Fruit fly (Drosophila melanogaster) whole organism, wandering third instar larva: ENCODE data around the gene neo.
A peak's percentile ranks its signal among the peaks of the same experiment; 100 is the strongest.

Experiments
- Abd-B ChIP-seq: fragments of >200 bp; optimal IDR thresholded peaks from 2 replicates; lab custom pipeline; 2017; ENCODE audit warnings: missing biosample characterization, missing genetic modification characterization
- CG32264 ChIP-seq: fragments of 200-800 bp; sonication (Bioruptor generic); optimal IDR thresholded peaks from 2 replicates; lab custom pipeline; 2016; ENCODE audit warnings: missing biosample characterization, missing genetic modification characterization
- CG9705 ChIP-seq: fragments of 200-800 bp; sonication (Bioruptor generic); optimal IDR thresholded peaks from 2 replicates; lab custom pipeline; 2018; ENCODE audit warnings: missing biosample characterization, mild to moderate bottlenecking, missing genetic modification characterization
- CrebA ChIP-seq: fragments of 200-800 bp; sonication (Bioruptor generic); optimal IDR thresholded peaks from 2 replicates; lab custom pipeline; 2016; ENCODE audit warnings: missing biosample characterization, mild to moderate bottlenecking, missing genetic modification characterization, borderline replicate concordance
- Dfd ChIP-seq: fragments of >200 bp; optimal IDR thresholded peaks from 2 replicates; lab custom pipeline; 2017; ENCODE audit warnings: missing biosample characterization, missing genetic modification characterization
- Dif ChIP-seq: fragments of 200-275, 200-300 bp; sonication (Bioruptor generic); optimal IDR thresholded peaks from 2 replicates; lab custom pipeline; 2018; ENCODE audit warnings: missing biosample characterization, missing genetic modification characterization; ENCODE audit not compliant: partially characterized antibody
- GATAd ChIP-seq: sonication (Bioruptor generic); optimal IDR thresholded peaks from 2 replicates; lab custom pipeline; 2016; ENCODE audit warnings: missing biosample characterization, missing genetic modification characterization
- HLH106 ChIP-seq: fragments of 200-800 bp; optimal IDR thresholded peaks from 3 replicates; lab custom pipeline; 2019; ENCODE audit warnings: missing biosample characterization, mild to moderate bottlenecking, missing genetic modification characterization, moderate library complexity
- Hnf4 ChIP-seq: fragments of 200-800 bp; sonication (Bioruptor generic); optimal IDR thresholded peaks from 2 replicates; lab custom pipeline; 2016; ENCODE audit warnings: missing biosample characterization, mild to moderate bottlenecking, missing genetic modification characterization
- Hr78 ChIP-seq: fragments of >200 bp; optimal IDR thresholded peaks from 2 replicates; lab custom pipeline; 2017; ENCODE audit warnings: missing biosample characterization, missing genetic modification characterization
- Hr83 ChIP-seq: fragments of 200-300 bp; sonication (Bioruptor generic); optimal IDR thresholded peaks from 2 replicates; lab custom pipeline; 2016; ENCODE audit warnings: missing biosample characterization, mild to moderate bottlenecking, missing genetic modification characterization, moderate library complexity; ENCODE audit not compliant: poor library complexity, severe bottlenecking
- Jra ChIP-seq: sonication (Bioruptor generic); optimal IDR thresholded peaks from 2 replicates; lab custom pipeline; 2016; ENCODE audit warnings: missing biosample characterization, missing genetic modification characterization
- Mio ChIP-seq: sonication (Bioruptor generic); optimal IDR thresholded peaks from 2 replicates; lab custom pipeline; 2016; ENCODE audit warnings: missing biosample characterization, missing genetic modification characterization
- Myc ChIP-seq: fragments of >200 bp; optimal IDR thresholded peaks from 2 replicates; lab custom pipeline; 2017
- N ChIP-seq: fragments of >200 bp; optimal IDR thresholded peaks from 2 replicates; lab custom pipeline; 2018; ENCODE audit warnings: missing biosample characterization, missing external identifiers, missing genetic modification characterization
- OdsH ChIP-seq: fragments of 200-800 bp; sonication (Bioruptor generic); optimal IDR thresholded peaks from 2 replicates; lab custom pipeline; 2016; ENCODE audit warnings: missing biosample characterization, mild to moderate bottlenecking, missing genetic modification characterization
- Rel ChIP-seq, 2 experiments: fragments of 200-800 bp; sonication (Bioruptor generic) in 1 of 2; optimal IDR thresholded peaks; 2 replicates in 1 of 2; 3 replicates in 1 of 2; lab custom pipeline; 2016 to 2019; ENCODE audit warnings: mild to moderate bottlenecking in 2 of 2, missing biosample characterization in 2 of 2, missing genetic modification characterization in 2 of 2, moderate library complexity in 1 of 2
- Vsx2 ChIP-seq: fragments of 200-300, 225-300 bp; sonication (Bioruptor generic); optimal IDR thresholded peaks from 2 replicates; lab custom pipeline; 2018; ENCODE audit warnings: missing biosample characterization, missing genetic modification characterization; ENCODE audit not compliant: partially characterized antibody
- br ChIP-seq: fragments of 200-800 bp; sonication (Bioruptor generic); optimal IDR thresholded peaks from 2 replicates; lab custom pipeline; 2016; ENCODE audit warnings: missing biosample characterization, missing genetic modification characterization
- brk ChIP-seq: fragments of 200-800 bp; sonication (Bioruptor generic); optimal IDR thresholded peaks from 2 replicates; lab custom pipeline; 2016; ENCODE audit warnings: missing biosample characterization, mild to moderate bottlenecking, missing genetic modification characterization
- dl ChIP-seq, 2 experiments: fragments of 175-275, 200-275 bp in 1 of 2; fragments of 200-275 bp in 1 of 2; sonication (Bioruptor generic); optimal IDR thresholded peaks; lab custom pipeline; 2018; ENCODE audit warnings: mild to moderate bottlenecking in 2 of 2, missing biosample characterization in 2 of 2, missing genetic modification characterization in 2 of 2, moderate library complexity in 2 of 2; ENCODE audit not compliant: partially characterized antibody in 2 of 2, insufficient read depth in 1 of 2
- dmrt93B ChIP-seq: fragments of 200-800 bp; sonication (Bioruptor generic); optimal IDR thresholded peaks from 2 replicates; lab custom pipeline; 2018; ENCODE audit warnings: missing biosample characterization, mild to moderate bottlenecking, missing genetic modification characterization
- dsf ChIP-seq: sonication (Bioruptor generic); optimal IDR thresholded peaks from 2 replicates; lab custom pipeline; 2016; ENCODE audit warnings: missing biosample characterization, missing genetic modification characterization, borderline replicate concordance
- ey ChIP-seq: fragments of 200-800 bp; sonication (Bioruptor generic); optimal IDR thresholded peaks from 2 replicates; lab custom pipeline; 2016; ENCODE audit warnings: missing biosample characterization, missing genetic modification characterization
- foxo ChIP-seq, 2 experiments: fragments of 200-800 bp; sonication (Bioruptor generic); optimal IDR thresholded peaks; 2 replicates in 1 of 2; 3 replicates in 1 of 2; lab custom pipeline; 2016 to 2017; ENCODE audit warnings: missing biosample characterization in 2 of 2, missing genetic modification characterization in 2 of 2
- fru ChIP-seq: fragments of 200-800 bp; sonication (Bioruptor generic); optimal IDR thresholded peaks from 3 replicates; lab custom pipeline; 2016; ENCODE audit warnings: missing biosample characterization, mild to moderate bottlenecking, missing genetic modification characterization
- h ChIP-seq: fragments of 200-800 bp; sonication (Bioruptor generic); optimal IDR thresholded peaks from 3 replicates; lab custom pipeline; 2016; ENCODE audit warnings: missing biosample characterization, mild to moderate bottlenecking, missing genetic modification characterization
- jim ChIP-seq: fragments of 175-275, 200-325 bp; sonication (Bioruptor generic); optimal IDR thresholded peaks from 2 replicates; lab custom pipeline; 2016; ENCODE audit warnings: missing biosample characterization, mild to moderate bottlenecking, missing genetic modification characterization
- lola ChIP-seq: fragments of >200 bp; optimal IDR thresholded peaks from 2 replicates; lab custom pipeline; 2017; ENCODE audit warnings: missing biosample characterization, missing genetic modification characterization
- pan ChIP-seq: fragments of >200 bp; optimal IDR thresholded peaks from 2 replicates; lab custom pipeline; 2017
- psq ChIP-seq: fragments of 200-800 bp; sonication (Bioruptor generic); optimal IDR thresholded peaks from 3 replicates; lab custom pipeline; 2017; ENCODE audit warnings: missing biosample characterization, mild to moderate bottlenecking, missing genetic modification characterization, moderate library complexity
- rgr ChIP-seq: fragments of 200-800 bp; sonication (Bioruptor generic); optimal IDR thresholded peaks from 3 replicates; lab custom pipeline; 2016; ENCODE audit warnings: missing biosample characterization, mild to moderate bottlenecking, missing genetic modification characterization
- sage ChIP-seq: fragments of 200-800 bp; sonication (Bioruptor generic); optimal IDR thresholded peaks from 2 replicates; lab custom pipeline; 2016; ENCODE audit warnings: missing biosample characterization, mild to moderate bottlenecking, missing genetic modification characterization
- sv ChIP-seq: fragments of 200-800 bp; sonication (Bioruptor generic); optimal IDR thresholded peaks from 3 replicates; lab custom pipeline; 2016; ENCODE audit warnings: missing biosample characterization, missing genetic modification characterization
- tai ChIP-seq: sonication (Bioruptor generic); optimal IDR thresholded peaks from 2 replicates; lab custom pipeline; 2016; ENCODE audit warnings: missing biosample characterization, missing genetic modification characterization
- usp ChIP-seq: fragments of >200 bp; optimal IDR thresholded peaks from 2 replicates; lab custom pipeline; 2017; ENCODE audit warnings: missing biosample characterization, missing genetic modification characterization
- woc ChIP-seq: sonication (Bioruptor generic); optimal IDR thresholded peaks from 2 replicates; lab custom pipeline; 2016; ENCODE audit warnings: missing biosample characterization, mild to moderate bottlenecking, missing genetic modification characterization

Gene neo

DNA sequence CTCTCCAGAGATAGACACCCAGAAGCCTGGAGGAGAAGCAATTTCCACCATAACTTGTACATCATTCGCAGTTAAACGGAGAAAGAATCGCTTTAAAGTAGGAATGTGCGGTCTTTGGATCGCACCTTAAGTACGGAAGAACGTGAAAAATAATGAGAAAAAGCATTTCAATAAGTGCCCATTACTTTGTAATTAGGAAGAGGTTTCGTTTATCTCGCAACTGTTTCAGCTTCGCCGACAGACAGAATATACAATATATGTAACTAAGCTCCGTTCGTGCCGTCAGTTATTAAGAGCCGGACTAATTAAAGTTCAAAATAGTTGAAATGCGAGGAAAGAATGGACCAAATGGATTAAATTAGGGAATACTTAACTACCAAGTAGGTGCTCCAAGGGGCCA lies 1.3 kb upstream of the neo start, which contains the start of gene CG7829:
Gene CG7829, minus strand, starts transcription at position 101 of the 400 bp plus-strand sequence.
- no peak for TF ChIP-seq CrebA (GFP tag; lab: Kevin White, UChicago)
- no peak for TF ChIP-seq GATAd (GFP tag; lab: Kevin White, UChicago)
- no peak for TF ChIP-seq sage (GFP tag; lab: Kevin White, UChicago)

DNA sequence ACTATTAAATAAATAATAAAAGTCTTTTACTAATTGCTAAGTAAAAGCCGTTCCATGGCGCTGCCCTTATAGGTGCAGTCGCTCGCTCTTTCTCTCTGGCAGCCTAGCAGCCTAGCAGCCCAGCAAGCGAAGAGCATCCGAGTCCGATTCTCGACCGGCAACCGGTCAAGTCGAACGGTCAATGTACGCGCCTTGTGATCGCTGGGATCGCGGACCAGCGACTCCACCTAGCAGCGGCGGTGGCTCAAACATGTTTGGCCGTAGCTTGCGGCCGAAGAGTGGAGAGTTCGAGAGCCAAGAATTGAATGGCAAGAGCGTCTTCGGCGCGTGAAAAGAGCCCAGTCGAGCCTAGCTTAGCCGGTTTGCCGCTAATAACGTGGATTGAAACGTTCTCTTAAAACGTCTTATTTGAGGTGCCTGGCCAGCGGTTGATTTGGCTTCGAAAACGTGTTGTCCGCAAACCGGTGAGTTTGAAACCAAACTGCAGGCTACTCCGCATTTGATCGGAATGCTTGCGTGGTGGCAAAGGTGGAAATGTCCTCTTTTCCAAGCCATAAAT lies 10.4 kb downstream of the neo start:
- TF ChIP-seq Rel (GFP tag; optimal IDR thresholded peaks at IDR 0.05; lab: Kevin White, UChicago), result peak; percentile 14
- TF ChIP-seq Rel (tag; optimal IDR thresholded peaks at IDR 0.05; lab: Kevin White, UChicago), result no peak
- no peak for TF ChIP-seq lola (GFP tag; lab: Kevin White, UChicago)
- TF ChIP-seq Hnf4 (GFP tag; lab: Kevin White, UChicago), result no peak
- TF ChIP-seq dl (GFP tag; optimal IDR thresholded peaks at IDR 0.05; lab: Kevin White, UChicago; ENCODE audit: insufficient read depth in 1 of 2, partially characterized antibody in 2 of 2), result no peak
- no peak for TF ChIP-seq ey (GFP tag; lab: Kevin White, UChicago)
- peak; percentile 37 for TF ChIP-seq Vsx2 (GFP tag; lab: Kevin White, UChicago)
- no peak for TF ChIP-seq psq (GFP tag; lab: Kevin White, UChicago)
- TF ChIP-seq N (GFP tag; lab: Kevin White, UChicago), result no peak
- TF ChIP-seq, all 38 proteins: peak for 2

DNA sequence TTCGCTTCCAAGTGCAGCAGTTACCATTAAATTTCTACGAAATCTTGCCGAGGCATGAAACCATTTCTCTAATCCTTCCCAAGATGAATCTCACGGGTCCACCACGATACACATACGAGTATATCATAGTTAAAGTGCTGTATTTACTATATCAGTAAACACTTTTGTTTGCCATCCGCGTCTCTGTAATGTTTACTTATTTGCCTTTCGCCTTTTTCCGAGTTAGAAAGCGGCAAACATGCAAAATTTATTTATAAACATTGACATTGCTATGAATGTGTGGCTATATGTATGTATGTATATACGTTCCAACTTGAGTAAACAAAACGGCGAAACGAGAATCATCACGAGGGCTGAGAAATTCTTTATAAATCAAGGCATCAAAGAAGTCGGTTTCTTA lies 12.0 kb downstream of the neo start:
- TF ChIP-seq foxo (GFP tag; optimal IDR thresholded peaks at IDR 0.05; lab: Kevin White, UChicago) (no peak), sv (GFP tag; lab: Kevin White, UChicago) (no peak), Hr83 (GFP tag; lab: Kevin White, UChicago) (no peak), fru (GFP tag; lab: Kevin White, UChicago) (no peak), Dif (GFP tag; lab: Kevin White, UChicago) (no peak), dmrt93B (GFP tag; lab: Kevin White, UChicago) (no peak), HLH106 (tag; lab: Kevin White, UChicago) (no peak)

DNA sequence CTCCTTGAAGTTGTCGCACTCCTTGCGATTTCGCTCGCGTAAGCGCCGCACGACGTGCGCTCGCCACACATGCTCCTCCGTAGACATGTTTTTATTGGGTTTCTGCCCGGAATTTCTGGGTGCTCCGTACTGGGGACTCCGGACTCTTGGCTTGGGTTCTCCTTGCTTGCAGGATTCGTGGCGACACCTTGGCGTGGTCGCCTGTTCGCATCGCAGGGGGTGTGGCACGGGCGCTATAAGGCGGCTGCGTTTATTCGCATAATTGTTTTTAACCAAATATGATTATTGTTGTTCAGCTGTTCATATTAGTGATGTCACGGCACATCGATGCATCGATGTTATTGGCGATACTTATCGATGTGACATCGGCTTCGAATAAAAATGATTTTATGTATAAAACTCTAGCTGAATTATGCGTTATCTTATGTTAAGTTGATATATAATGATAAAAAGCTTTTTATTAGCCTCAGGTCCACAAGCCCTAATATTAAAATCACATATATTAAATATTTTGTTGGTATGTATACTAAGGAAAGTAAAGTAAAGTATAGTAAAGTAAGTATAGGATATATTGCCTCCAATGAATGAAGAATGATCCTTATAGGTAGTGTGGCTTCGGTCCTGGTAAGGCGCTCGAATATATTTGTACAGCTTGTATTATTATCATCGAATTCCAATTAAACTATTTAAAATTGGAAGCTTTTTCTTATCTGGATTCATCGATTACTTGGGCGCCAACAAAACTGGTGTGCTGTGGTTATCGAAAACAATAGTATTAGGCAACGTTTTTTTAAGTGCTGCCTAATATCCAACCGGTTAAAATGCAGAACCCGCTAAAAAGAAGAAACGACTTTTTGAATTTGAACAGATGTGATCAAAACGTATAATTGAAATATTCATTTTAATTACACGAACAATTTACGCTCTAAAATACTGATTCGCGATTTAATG lies 16.1 kb downstream of the neo start, which contains the start of gene Atg16:
Gene Atg16, minus strand, starts transcription at position 343 of the 951 bp plus-strand sequence.
- TF ChIP-seq sv (GFP tag; lab: Kevin White, UChicago) (no peak), ey (GFP tag; lab: Kevin White, UChicago) (peak; percentile 2), Hr83 (GFP tag; lab: Kevin White, UChicago) (peak; percentile 59), Abd-B (no peak), GATAd (GFP tag; lab: Kevin White, UChicago) (no peak), OdsH (no peak), pan (lab: Kevin White, UChicago) (no peak), sage (GFP tag; lab: Kevin White, UChicago) (no peak), h (GFP tag; lab: Kevin White, UChicago) (no peak), Hnf4 (GFP tag; lab: Kevin White, UChicago) (peak; percentile 59), dsf (GFP tag; lab: Kevin White, UChicago) (no peak), foxo (GFP tag; optimal IDR thresholded peaks at IDR 0.05; lab: Kevin White, UChicago) (no peak), br (GFP tag; lab: Kevin White, UChicago) (peak; percentile 1), Rel (GFP tag; optimal IDR thresholded peaks at IDR 0.05; lab: Kevin White, UChicago) (no peak), Rel (tag; optimal IDR thresholded peaks at IDR 0.05; lab: Kevin White, UChicago) (no peak), lola (GFP tag; lab: Kevin White, UChicago) (no peak), rgr (GFP tag; lab: Kevin White, UChicago) (peak; percentile 11), Vsx2 (GFP tag; lab: Kevin White, UChicago) (no peak), fru (GFP tag; lab: Kevin White, UChicago) (peak; percentile 25), Hr78 (GFP tag; lab: Kevin White, UChicago) (no peak), Myc (lab: Kevin White, UChicago) (no peak), Jra (peak; percentile 25), Dfd (GFP tag; lab: Kevin White, UChicago) (no peak), brk (GFP tag; lab: Kevin White, UChicago) (peak; percentile 17), usp (GFP tag; lab: Kevin White, UChicago) (no peak), CG9705 (GFP tag; lab: Kevin White, UChicago) (no peak), CrebA (GFP tag; lab: Kevin White, UChicago) (no peak), dl (GFP tag; optimal IDR thresholded peaks at IDR 0.05; lab: Kevin White, UChicago; ENCODE audit: insufficient read depth in 1 of 2, partially characterized antibody in 2 of 2) (no peak), CG32264 (GFP tag; lab: Kevin White, UChicago) (no peak), woc (GFP tag; lab: Kevin White, UChicago) (peak; percentile 30), Mio (no peak), jim (GFP tag; lab: Kevin White, UChicago) (no peak), Dif (GFP tag; lab: Kevin White, UChicago) (no peak), tai (GFP tag; lab: Kevin White, UChicago) (peak; percentile 42), N (GFP tag; lab: Kevin White, UChicago) (no peak), dmrt93B (GFP tag; lab: Kevin White, UChicago) (no peak)
